Worm (Caenorhabditis elegans) whole organism, L1 larva: ENCODE results near the gene F35E8.6.

Experiments
- Y116A8C.19 ChIP-seq: sonication (generic microtip); optimal IDR thresholded peaks from 2 replicates; lab custom pipeline; 2016; ENCODE audit warnings: missing compliant biosample characterization, missing genetic modification characterization, borderline replicate concordance
- fkh-4 ChIP-seq: sonication (generic microtip); optimal IDR thresholded peaks from 2 replicates; lab custom pipeline; 2016; ENCODE audit warnings: missing compliant biosample characterization, missing genetic modification characterization, borderline replicate concordance
- pqm-1 ChIP-seq: sonication (generic microtip); optimal IDR thresholded peaks from 3 replicates; lab custom pipeline; 2017; ENCODE audit warnings: missing biosample characterization, missing genetic modification characterization
- sptf-1 ChIP-seq: fragments of 150-350 bp; optimal IDR thresholded peaks from 2 replicates; lab custom pipeline; 2014; ENCODE audit warnings: missing biosample characterization, missing genetic modification characterization
- unc-130 ChIP-seq: fragments of 150-350 bp; optimal IDR thresholded peaks from 2 replicates; lab custom pipeline; 2017; ENCODE audit warnings: missing biosample characterization, missing genetic modification characterization, inconsistent platforms

ce11 chrV:15920273-15920672 is 8.3 kb downstream of the F35E8.6 start, which contains the start of gene F35E8.10:
- TF ChIP-seq pqm-1 (tag; lab: Kevin White, UChicago): no peak
- TF ChIP-seq sptf-1: no peak
- no peak for TF ChIP-seq fkh-4 (tag; lab: Kevin White, UChicago)
- TF ChIP-seq unc-130 (tag; lab: Kevin White, UChicago): no peak
- TF ChIP-seq Y116A8C.19 (tag; lab: Kevin White, UChicago): no peak
